Fruit fly (Drosophila melanogaster): Measurements from ENCODE around the gene bbx.

The bbx gene

dm6 chrX:21373659-21374426 lies 11.0 kb downstream of the bbx start, which contains the start of gene slgA (continued):
- TF ChIP-seq CG2199 (GFP tag; IDR thresholded peaks at IDR 0.05) (no peak), Dip3 (GFP tag; optimal IDR thresholded peaks at IDR 0.05) (peak; percentile 47), vnd (GFP tag; IDR thresholded peaks at IDR 0.05; ENCODE audit: partially characterized antibody) (peak; percentile 72), CG10209 (GFP tag; optimal IDR thresholded peaks at IDR 0.05) (peak; percentile 0), CG2875 (GFP tag; optimal IDR thresholded peaks at IDR 0.05) (no peak), Stat92E (GFP tag; optimal IDR thresholded peaks at IDR 0.05) (no peak), CG32772 (GFP tag; IDR thresholded peaks at IDR 0.05) (no peak), pzg (GFP tag; optimal IDR thresholded peaks at IDR 0.05) (peak; percentile 86), cad (GFP tag; optimal IDR thresholded peaks at IDR 0.05) (no peak), CG10274 (GFP tag; optimal IDR thresholded peaks at IDR 0.05) (no peak), inv (GFP tag; IDR thresholded peaks at IDR 0.05; ENCODE audit: partially characterized antibody) (peak; percentile 55), CG13894 (tag; optimal IDR thresholded peaks at IDR 0.05) (peak; percentile 54), MESR4 (GFP tag; optimal IDR thresholded peaks at IDR 0.05) (peak; percentile 32), fd102C (GFP tag; optimal IDR thresholded peaks at IDR 0.05) (no peak), sug (tag; optimal IDR thresholded peaks at IDR 0.05) (peak; percentile 92), Usf (GFP tag; optimal IDR thresholded peaks at IDR 0.05) (no peak), shn (GFP tag; optimal IDR thresholded peaks at IDR 0.05) (peak; percentile 25), CG7928 (GFP tag; optimal IDR thresholded peaks at IDR 0.05) (no peak), Ets65A (GFP tag) (peak; percentile 85), seq (GFP tag; IDR thresholded peaks at IDR 0.05) (no peak), oc (tag; optimal IDR thresholded peaks at IDR 0.05) (no peak), D19A (tag; optimal IDR thresholded peaks at IDR 0.05) (no peak), pfk (GFP tag; optimal IDR thresholded peaks at IDR 0.05) (peak; percentile 14), CG5953 (GFP tag; IDR thresholded peaks at IDR 0.05) (no peak), chif (GFP tag; optimal IDR thresholded peaks at IDR 0.05) (peak; percentile 5 to 29), Abd-B (GFP tag; optimal IDR thresholded peaks at IDR 0.05) (no peak), Sox102F (GFP tag; optimal IDR thresholded peaks at IDR 0.05) (no peak), CG11723 (GFP tag; optimal IDR thresholded peaks at IDR 0.05) (no peak), ttk (GFP tag; IDR thresholded peaks at IDR 0.05) (no peak), org-1 (GFP tag; optimal IDR thresholded peaks at IDR 0.05) (no peak), phol (tag; optimal IDR thresholded peaks at IDR 0.05) (peak; percentile 23), Oaz (GFP tag; IDR thresholded peaks at IDR 0.05) (no peak), hbn (GFP tag; IDR thresholded peaks at IDR 0.05; ENCODE audit: partially characterized antibody) (no peak), CG14050 (GFP tag; IDR thresholded peaks at IDR 0.05) (0 out of 3 replicates have a peak, but pooled peaks have one; percentile 16), dysf (GFP tag; IDR thresholded peaks at IDR 0.05) (no peak), Ravus (GFP tag; IDR thresholded peaks at IDR 0.05) (no peak), Dfd (GFP tag; optimal IDR thresholded peaks at IDR 0.05) (no peak), CkIIα-i1 (GFP tag; IDR thresholded peaks at IDR 0.05) (no peak), CG17568 (GFP tag; optimal IDR thresholded peaks at IDR 0.05) (no peak), Ets97D (GFP tag; optimal IDR thresholded peaks at IDR 0.05) (peak; percentile 84), CG13287 (GFP tag; IDR thresholded peaks at IDR 0.05; ENCODE audit: partially characterized antibody) (peak; percentile 75), CG12744 (GFP tag; optimal IDR thresholded peaks at IDR 0.05) (no peak), bsh (GFP tag; optimal IDR thresholded peaks at IDR 0.05) (no peak), fu2 (GFP tag; optimal IDR thresholded peaks at IDR 0.05) (no peak), Aef1 (GFP tag; IDR thresholded peaks at IDR 0.05) (0 out of 3 replicates have a peak, but pooled peaks have one; percentile 13), CG9817 (tag; optimal IDR thresholded peaks at IDR 0.05) (no peak), knrl (GFP tag; IDR thresholded peaks at IDR 0.05; ENCODE audit: partially characterized antibody) (peak; percentile 70; the same call in 2 of the 3 replicates), en (GFP tag; optimal IDR thresholded peaks at IDR 0.05) (no peak), CG12236 (GFP tag; optimal IDR thresholded peaks at IDR 0.05) (no peak)

Measured in whole organism, embryonic.